Worm (Caenorhabditis elegans) whole organism, L4 larva: ENCODE data around the gene tax-6.

Experiments used
- F49E8.2 ChIP-seq: sonication (generic microtip); optimal IDR thresholded peaks from 2 replicates; lab custom pipeline; 2016; ENCODE audit warnings: missing compliant biosample characterization, mild to moderate bottlenecking, missing genetic modification characterization, borderline replicate concordance
- Y75B8A.6 ChIP-seq: fragments of 200-800 bp; sonication (Bioruptor generic); IDR thresholded peaks from 2 replicates; pipeline ENCODE4 v1.3.6; 2022; ENCODE audit warnings: missing genetic modification reagents, missing genetic modification characterization, missing compliant biosample characterization
- attf-4 ChIP-seq: sonication (generic microtip); optimal IDR thresholded peaks from 3 replicates; lab custom pipeline; 2017; ENCODE audit warnings: missing biosample characterization, missing genetic modification characterization
- dpl-1 ChIP-seq: fragments of 150-350 bp; optimal IDR thresholded peaks from 2 replicates; lab custom pipeline; 2014; ENCODE audit warnings: missing biosample characterization, missing genetic modification reagents, missing genetic modification characterization
- lim-7 ChIP-seq: fragments of 200-800 bp; sonication (Bioruptor generic); IDR thresholded peaks from 2 replicates; pipeline ENCODE4 v1.3.6; 2022; ENCODE audit warnings: missing genetic modification characterization, missing compliant biosample characterization
- lin-29 ChIP-seq: fragments of 200-800 bp; sonication (Bioruptor generic); IDR thresholded peaks from 2 replicates; pipeline ENCODE4 v1.3.6; 2022; ENCODE audit warnings: missing genetic modification reagents, missing genetic modification characterization, missing compliant biosample characterization
- lir-3 ChIP-seq: sonication (generic microtip); optimal IDR thresholded peaks from 2 replicates; lab custom pipeline; 2016; ENCODE audit warnings: mild to moderate bottlenecking, missing genetic modification characterization, missing compliant biosample characterization
- unc-130 ChIP-seq: sonication (generic microtip); optimal IDR thresholded peaks from 2 replicates; lab custom pipeline; 2016; ENCODE audit warnings: missing genetic modification reagents, missing genetic modification characterization, missing compliant biosample characterization
- unc-62 ChIP-seq, 3 experiments: fragments of 150-350 bp in 1 of 3; sonication (generic microtip); optimal IDR thresholded peaks in 2 of 3; peaks in 1 of 3; 1 replicate in 1 of 3; 2 replicates in 2 of 3; lab custom pipeline; 2014 to 2017; ENCODE audit warnings: missing biosample characterization in 3 of 3, missing genetic modification characterization in 3 of 3, missing genetic modification reagents in 3 of 3, missing genotype in 1 of 3

The tax-6 gene

ce11 chrIV:10443510-10443909, 57.9 kb downstream of the tax-6 start, which contains the start of gene F13B12.7:
TSS of gene F13B12.7 (plus strand) at chrIV:10443810.
- TF ChIP-seq lin-29 (GFP tag; lab: Robert Waterston, UW) (no peak), dpl-1 (no peak), Y75B8A.6 (GFP tag; lab: Robert Waterston, UW) (no peak), F49E8.2 (tag; lab: Kevin White, UChicago) (no peak), unc-130 (GFP tag; lab: Kevin White, UChicago) (no peak), lir-3 (tag; lab: Kevin White, UChicago) (no peak)

- no peak for TF ChIP-seq lim-7
- TF ChIP-seq attf-4 (tag; lab: Kevin White, UChicago): no peak
- TF ChIP-seq unc-62 (GFP tag; optimal IDR thresholded peaks at IDR 0.05 in 1 of 2; lab: Kevin White, UChicago): peak in 1 of 2 experiments; percentile 51
- no peak for TF ChIP-seq unc-62 (tag; optimal IDR thresholded peaks at IDR 0.05; lab: Kevin White, UChicago)
These were observed 58.5 kb downstream of the tax-6 start for ce11 chrIV:10442904-10443303.
